Worm (Caenorhabditis elegans) whole organism, L4/young adult: ENCODE measurements around the gene fbxc-21.

Experiments
- W03F9.2 ChIP-seq: fragments of 150-350 bp; optimal IDR thresholded peaks from 2 replicates; lab custom pipeline; 2014; ENCODE audit warnings: missing biosample characterization, missing genetic modification characterization
- dao-5 ChIP-seq: sonication (generic microtip); optimal IDR thresholded peaks from 2 replicates; lab custom pipeline; 2016; ENCODE audit warnings: missing genotype, missing genetic modification characterization, moderate library complexity, missing compliant biosample characterization
- him-1 ChIP-seq: sonication (generic microtip); optimal IDR thresholded peaks from 2 replicates; lab custom pipeline; 2016; ENCODE audit warnings: missing genotype, missing genetic modification reagents, missing genetic modification characterization, missing compliant biosample characterization

- TF ChIP-seq W03F9.2 (tag; lab: Kevin White, UChicago): no peak
- no peak for TF ChIP-seq him-1
- TF ChIP-seq dao-5 (tag; lab: Kevin White, UChicago): no peak
These were observed 22.1 kb upstream of the fbxc-21 start, which contains the start of gene btb-6 for ce11 chrII:1714772-1715353.
